Fruit fly (Drosophila melanogaster) whole organism, embryonic: Measurements from ENCODE around the gene NitFhit.

Experiments used
- BEAF-32 ChIP-seq: fragments of 200-800 bp; sonication (Bioruptor generic); optimal IDR thresholded peaks from 3 replicates; lab custom pipeline; 2017; ENCODE audit warnings: missing biosample characterization, missing genetic modification characterization, mild to moderate bottlenecking, moderate library complexity, missing genetic modification reagents
- Blimp-1 ChIP-seq: fragments of 200-800 bp; sonication (Bioruptor generic); optimal IDR thresholded peaks from 3 replicates; lab custom pipeline; 2018; ENCODE audit warnings: missing biosample characterization, missing genetic modification characterization, mild to moderate bottlenecking, moderate library complexity, missing genetic modification reagents
- CG10267 ChIP-seq: fragments of 200-800 bp; sonication (Bioruptor generic); optimal IDR thresholded peaks from 2 replicates; lab custom pipeline; 2018; ENCODE audit warnings: missing biosample characterization, mild to moderate bottlenecking, missing genetic modification characterization, moderate library complexity
- CG10462 ChIP-seq: fragments of 200-800 bp; sonication (Bioruptor generic); optimal IDR thresholded peaks from 2 replicates; lab custom pipeline; 2016; ENCODE audit warnings: missing biosample characterization, missing genetic modification characterization
- CG10979 ChIP-seq: fragments of 200-800 bp; sonication (Bioruptor generic); optimal IDR thresholded peaks from 2 replicates; lab custom pipeline; 2018; ENCODE audit warnings: missing biosample characterization, mild to moderate bottlenecking, missing genetic modification characterization, moderate library complexity
- CG12071 ChIP-seq: fragments of 200-800 bp; sonication (Bioruptor generic); optimal IDR thresholded peaks from 3 replicates; lab custom pipeline; 2018; ENCODE audit warnings: missing biosample characterization, mild to moderate bottlenecking, missing genetic modification characterization
- CG12104 ChIP-seq: fragments of 200-800 bp; sonication (Bioruptor generic); optimal IDR thresholded peaks from 3 replicates; lab custom pipeline; 2016; ENCODE audit warnings: missing biosample characterization, missing genetic modification characterization
- CG12744 ChIP-seq: fragments of 200-800 bp; sonication (Bioruptor generic); optimal IDR thresholded peaks from 2 replicates; lab custom pipeline; 2016; ENCODE audit warnings: missing biosample characterization, missing genetic modification characterization
- CG12942 ChIP-seq: fragments of 200-800 bp; sonication (Bioruptor generic); optimal IDR thresholded peaks from 3 replicates; lab custom pipeline; 2016; ENCODE audit warnings: missing biosample characterization, missing genetic modification characterization
- CG13123 ChIP-seq: fragments of 200-800 bp; sonication (Bioruptor generic); optimal IDR thresholded peaks from 2 replicates; lab custom pipeline; 2016; ENCODE audit warnings: missing biosample characterization, missing genetic modification characterization
- CG13296 ChIP-seq: fragments of 200-800 bp; sonication (Bioruptor generic); optimal IDR thresholded peaks from 3 replicates; lab custom pipeline; 2018; ENCODE audit warnings: missing biosample characterization, mild to moderate bottlenecking, missing genetic modification characterization
- CG17186 ChIP-seq: fragments of 200-800 bp; sonication (Bioruptor generic); optimal IDR thresholded peaks from 3 replicates; lab custom pipeline; 2017; ENCODE audit warnings: missing biosample characterization, missing genetic modification reagents, missing genetic modification characterization
- CG6689 ChIP-seq: fragments of 200-800 bp; sonication (Bioruptor generic); IDR thresholded peaks from 2 replicates; pipeline ENCODE4 v1.3.6; 2022; ENCODE audit warnings: missing biosample characterization, missing genetic modification characterization
- CG7556 ChIP-seq: fragments of 200-800 bp; sonication (Bioruptor generic); optimal IDR thresholded peaks from 2 replicates; lab custom pipeline; 2017; ENCODE audit warnings: missing biosample characterization, mild to moderate bottlenecking, missing genetic modification characterization
- CG8290 ChIP-seq, 3 experiments: fragments of 200-800 bp; sonication (Bioruptor generic); optimal IDR thresholded peaks; 2 replicates each; lab custom pipeline; 2016 to 2019; ENCODE audit warnings: missing biosample characterization in 3 of 3, missing genetic modification characterization in 3 of 3, mild to moderate bottlenecking in 2 of 3, moderate library complexity in 1 of 3
- CG9727 ChIP-seq: fragments of 200-800 bp; sonication (Bioruptor generic); optimal IDR thresholded peaks from 3 replicates; lab custom pipeline; 2017; ENCODE audit warnings: missing biosample characterization, mild to moderate bottlenecking, missing genetic modification characterization
- Dbx ChIP-seq: fragments of 200-800 bp; sonication (Bioruptor generic); IDR thresholded peaks from 3 replicates; pipeline ENCODE4 v1.3.6; 2022; ENCODE audit warnings: missing biosample characterization, missing genetic modification characterization
- Dip3 ChIP-seq: fragments of 200-800 bp; sonication (Bioruptor generic); optimal IDR thresholded peaks from 3 replicates; lab custom pipeline; 2016; ENCODE audit warnings: missing biosample characterization, missing genetic modification characterization
- Doc3 ChIP-seq: fragments of 200-800 bp; sonication (Bioruptor generic); IDR thresholded peaks from 3 replicates; pipeline ENCODE4 v1.3.6; 2022; ENCODE audit warnings: missing biosample characterization, missing genetic modification characterization; ENCODE audit not compliant: partially characterized antibody
- Drgx ChIP-seq: fragments of 200-800 bp; sonication (Bioruptor generic); IDR thresholded peaks from 2 replicates; pipeline ENCODE4 v1.3.6; 2022; ENCODE audit warnings: missing biosample characterization, missing genetic modification characterization
- Fer2 ChIP-seq: fragments of 200-800 bp; sonication (Bioruptor generic); optimal IDR thresholded peaks from 2 replicates; lab custom pipeline; 2018; ENCODE audit warnings: missing biosample characterization, mild to moderate bottlenecking, missing genetic modification characterization, moderate library complexity
- GATAe ChIP-seq: fragments of 200-800 bp; sonication (Bioruptor generic); conservative IDR thresholded peaks from 2 replicates; pipeline ENCODE4 v1.3.6; 2022; ENCODE audit warnings: missing biosample characterization, missing genetic modification characterization
- H2.0 ChIP-seq: fragments of 200-800 bp; sonication (Bioruptor generic); IDR thresholded peaks from 2 replicates; pipeline ENCODE4 v1.3.6; 2022; ENCODE audit warnings: missing biosample characterization, missing genetic modification characterization
- HLH54F ChIP-seq: fragments of 200-800 bp; sonication (Bioruptor generic); optimal IDR thresholded peaks from 3 replicates; lab custom pipeline; 2016; ENCODE audit warnings: missing biosample characterization, missing genetic modification characterization
- Hey ChIP-seq: fragments of 200-800 bp; sonication (Bioruptor generic); optimal IDR thresholded peaks from 3 replicates; lab custom pipeline; 2018; ENCODE audit warnings: missing biosample characterization, mild to moderate bottlenecking, missing genetic modification characterization
- Lhr ChIP-seq: fragments of 200-800 bp; sonication (Bioruptor generic); optimal IDR thresholded peaks from 3 replicates; lab custom pipeline; 2017; ENCODE audit warnings: mild to moderate bottlenecking, missing biosample characterization, missing genetic modification reagents, missing genetic modification characterization
- NFAT ChIP-seq: fragments of 200-800 bp; sonication (Bioruptor generic); IDR thresholded peaks from 2 replicates; pipeline ENCODE4 v1.3.6; 2022; ENCODE audit warnings: missing biosample characterization, missing genetic modification characterization
- Sry-δ ChIP-seq: fragments of 200-800 bp; sonication (Bioruptor generic); optimal IDR thresholded peaks from 2 replicates; lab custom pipeline; 2016; ENCODE audit warnings: missing biosample characterization, missing genetic modification characterization
- ash1 ChIP-seq: fragments of 200-800 bp; sonication (Bioruptor generic); optimal IDR thresholded peaks from 2 replicates; lab custom pipeline; 2018; ENCODE audit warnings: missing biosample characterization, mild to moderate bottlenecking, missing genetic modification characterization
- cg ChIP-seq: fragments of 200-800 bp; sonication (Bioruptor generic); optimal IDR thresholded peaks from 3 replicates; lab custom pipeline; 2019; ENCODE audit warnings: missing biosample characterization, mild to moderate bottlenecking, missing genetic modification characterization, moderate library complexity
- chm ChIP-seq: fragments of 200-800 bp; sonication (Bioruptor generic); IDR thresholded peaks from 2 replicates; pipeline ENCODE4 v1.3.6; 2022; ENCODE audit warnings: missing biosample characterization, missing genetic modification characterization
- ci ChIP-seq: fragments of 200-800 bp; sonication (Bioruptor generic); IDR thresholded peaks from 3 replicates; pipeline ENCODE4 v1.3.6; 2022; ENCODE audit warnings: missing biosample characterization, missing genetic modification characterization
- danr ChIP-seq: fragments of 200-800 bp; sonication (Bioruptor generic); IDR thresholded peaks from 2 replicates; pipeline ENCODE4 v1.3.6; 2022; ENCODE audit warnings: missing biosample characterization, missing genetic modification characterization
- eve ChIP-seq, 2 experiments: fragments of >200 bp; optimal IDR thresholded peaks; 2 replicates each; lab custom pipeline; 2017; ENCODE audit warnings: missing biosample characterization in 2 of 2, missing genetic modification characterization in 2 of 2
- fd64A ChIP-seq: fragments of 200-800 bp; sonication (Bioruptor generic); optimal IDR thresholded peaks from 3 replicates; lab custom pipeline; 2018; ENCODE audit warnings: missing biosample characterization, mild to moderate bottlenecking, missing genetic modification characterization
- gce ChIP-seq: fragments of 200-800 bp; sonication (Bioruptor generic); IDR thresholded peaks from 3 replicates; pipeline ENCODE4 v1.3.6; 2022; ENCODE audit warnings: missing biosample characterization, missing genetic modification characterization
- hkb ChIP-seq, 2 experiments: fragments of 200-800 bp in 1 of 2; fragments of >200 bp in 1 of 2; sonication (Bioruptor generic) in 1 of 2; IDR thresholded peaks in 1 of 2; optimal IDR thresholded peaks in 1 of 2; 2 replicates each; pipeline versions ENCODE4 v1.3.6 to Lab custom; 2017 to 2022; ENCODE audit warnings: missing biosample characterization in 1 of 2, missing genetic modification characterization in 1 of 2
- ind ChIP-seq: fragments of 200-800 bp; sonication (Bioruptor generic); optimal IDR thresholded peaks from 3 replicates; lab custom pipeline; 2016; ENCODE audit warnings: missing biosample characterization, missing genetic modification characterization
- lov ChIP-seq, 2 experiments: fragments of 200-800 bp in 1 of 2; fragments of >200 bp in 1 of 2; sonication (Bioruptor generic) in 1 of 2; IDR thresholded peaks in 1 of 2; optimal IDR thresholded peaks in 1 of 2; 2 replicates in 1 of 2; 3 replicates in 1 of 2; pipeline versions ENCODE4 v1.3.6 to Lab custom; 2017 to 2022; ENCODE audit warnings: missing biosample characterization in 1 of 2, missing genetic modification characterization in 1 of 2
- sens ChIP-seq: fragments of 200-800 bp; sonication (Bioruptor generic); peaks from one replicate; lab custom pipeline; 2016; ENCODE audit warnings: missing biosample characterization, missing genetic modification characterization
- slbo ChIP-seq: fragments of 200-800 bp; sonication (Bioruptor generic); IDR thresholded peaks from 2 replicates; pipeline ENCODE4 v1.3.6; 2022; ENCODE audit warnings: missing biosample characterization, missing genetic modification characterization
- sna ChIP-seq: fragments of 200-800 bp; sonication (Bioruptor generic); IDR thresholded peaks from 2 replicates; pipeline ENCODE4 v1.3.6; 2022; ENCODE audit warnings: missing biosample characterization, missing genetic modification characterization; ENCODE audit not compliant: partially characterized antibody
- stwl ChIP-seq: fragments of 200-800 bp; sonication (Bioruptor generic); optimal IDR thresholded peaks from 3 replicates; lab custom pipeline; 2018; ENCODE audit warnings: missing biosample characterization, mild to moderate bottlenecking, missing genetic modification characterization, moderate library complexity
- sug ChIP-seq: fragments of 200-800 bp; optimal IDR thresholded peaks from 2 replicates; lab custom pipeline; 2019; ENCODE audit warnings: missing biosample characterization, mild to moderate bottlenecking, missing genetic modification characterization, moderate library complexity
- tup ChIP-seq: fragments of 200-800 bp; sonication (Bioruptor generic); optimal IDR thresholded peaks from 2 replicates; lab custom pipeline; 2016; ENCODE audit warnings: missing biosample characterization, mild to moderate bottlenecking, missing genetic modification characterization, moderate library complexity
- twi ChIP-seq: fragments of 200-800 bp; optimal IDR thresholded peaks from 2 replicates; lab custom pipeline; 2019; ENCODE audit warnings: missing biosample characterization, mild to moderate bottlenecking, missing genetic modification characterization, moderate library complexity
- unc-4 ChIP-seq: fragments of 200-800 bp; sonication (Bioruptor generic); IDR thresholded peaks from 2 replicates; pipeline ENCODE4 v1.3.6; 2022; ENCODE audit warnings: missing biosample characterization, missing genetic modification characterization; ENCODE audit not compliant: partially characterized antibody
- wek ChIP-seq: fragments of 200-800 bp; sonication (Bioruptor generic); optimal IDR thresholded peaks from 3 replicates; lab custom pipeline; 2018; ENCODE audit warnings: missing biosample characterization, mild to moderate bottlenecking, missing genetic modification characterization, moderate library complexity
- zf30C ChIP-seq: fragments of 200-800 bp; sonication (Bioruptor generic); optimal IDR thresholded peaks from 3 replicates; lab custom pipeline; 2018; ENCODE audit warnings: missing biosample characterization, mild to moderate bottlenecking, missing genetic modification characterization

Gene NitFhit

DNA sequence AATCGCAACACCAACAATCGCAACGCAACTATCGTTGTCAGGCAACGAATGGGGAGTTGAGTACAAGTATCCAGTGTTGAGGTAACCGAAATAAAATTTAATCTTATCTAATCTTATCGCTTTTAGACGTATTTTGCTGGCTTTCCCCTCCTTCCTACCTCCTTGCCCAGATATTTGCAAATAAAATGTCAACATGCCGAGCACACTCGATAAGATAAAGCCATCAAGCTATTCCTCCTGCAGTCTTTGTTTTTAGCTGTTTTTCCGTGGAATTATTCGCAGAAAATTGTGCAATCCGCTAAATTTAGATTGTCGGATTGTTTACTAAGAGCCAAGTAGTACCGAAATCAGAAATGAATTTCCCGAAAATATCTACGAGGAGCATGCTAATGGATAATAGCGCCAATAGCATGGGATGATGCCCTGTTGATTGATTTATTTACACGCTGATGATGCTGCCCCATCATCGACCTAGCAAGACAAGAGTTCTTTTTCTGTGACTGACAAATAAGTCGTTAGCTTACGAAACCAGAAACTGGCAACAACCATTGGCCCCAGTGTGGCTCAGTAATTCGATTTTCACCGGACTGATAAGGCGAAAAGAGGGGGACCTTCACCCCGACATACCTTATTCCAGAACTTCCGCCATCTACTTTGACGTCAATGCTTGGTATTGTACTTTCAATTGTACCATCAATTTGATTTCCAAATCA, 46.8 kb upstream of the NitFhit start (continued):
- TF ChIP-seq Dip3 (GFP tag; lab: Kevin White, UChicago) (no peak), Dbx (GFP tag; lab: Robert Waterston, UW) (no peak), CG17186 (GFP tag; lab: Kevin White, UChicago) (no peak), CG6689 (GFP tag; lab: Robert Waterston, UW) (no peak), Blimp-1 (GFP tag; lab: Kevin White, UChicago) (no peak), danr (GFP tag; lab: Robert Waterston, UW) (no peak), tup (no peak), sens (GFP tag; lab: Kevin White, UChicago) (no peak), wek (GFP tag; lab: Kevin White, UChicago) (no peak), CG12104 (GFP tag; lab: Kevin White, UChicago) (no peak), CG13123 (no peak), ci (GFP tag; lab: Robert Waterston, UW) (no peak), CG10462 (GFP tag; lab: Kevin White, UChicago) (no peak), CG9727 (GFP tag; lab: Kevin White, UChicago) (no peak), H2.0 (no peak), hkb (optimal IDR thresholded peaks at IDR 0.05; lab: Kevin White, UChicago) (no peak), hkb (GFP tag; IDR thresholded peaks at IDR 0.05; lab: Robert Waterston, UW) (no peak), Drgx (GFP tag; lab: Robert Waterston, UW) (no peak), chm (GFP tag; lab: Robert Waterston, UW) (no peak), Hey (tag; lab: Kevin White, UChicago) (no peak), Sry-δ (no peak), unc-4 (GFP tag; lab: Robert Waterston, UW) (no peak), Lhr (GFP tag; lab: Kevin White, UChicago) (no peak), cg (GFP tag; lab: Kevin White, UChicago) (no peak), slbo (no peak), stwl (tag; lab: Kevin White, UChicago) (no peak), sna (no peak), Doc3 (GFP tag; lab: Robert Waterston, UW) (no peak), ash1 (no peak), CG12942 (GFP tag; lab: Kevin White, UChicago) (no peak), BEAF-32 (GFP tag; lab: Kevin White, UChicago) (no peak), GATAe (GFP tag; lab: Robert Waterston, UW) (peak; percentile 100), lov (optimal IDR thresholded peaks at IDR 0.05; lab: Kevin White, UChicago) (no peak), lov (GFP tag; IDR thresholded peaks at IDR 0.05; lab: Robert Waterston, UW) (no peak), sug (tag; lab: Kevin White, UChicago) (peak; percentile 49), NFAT (GFP tag; lab: Robert Waterston, UW) (no peak), CG12071 (GFP tag; lab: Kevin White, UChicago) (peak; percentile 5), HLH54F (GFP tag; lab: Kevin White, UChicago) (no peak), CG8290 (GFP tag; optimal IDR thresholded peaks at IDR 0.05; lab: Kevin White, UChicago) (no peak), CG8290 (tag; optimal IDR thresholded peaks at IDR 0.05; lab: Kevin White, UChicago) (peak in 1 of 2 experiments; percentile 47), twi (no peak), CG12744 (GFP tag; lab: Kevin White, UChicago) (no peak), CG13296 (no peak), CG10267 (tag; lab: Kevin White, UChicago) (no peak), gce (GFP tag; lab: Robert Waterston, UW) (no peak), Fer2 (tag; lab: Kevin White, UChicago) (no peak), eve (GFP tag; optimal IDR thresholded peaks at IDR 0.05; lab: Kevin White, UChicago) (no peak), ind (GFP tag; lab: Kevin White, UChicago) (no peak), fd64A (GFP tag; lab: Kevin White, UChicago) (no peak), CG10979 (tag; lab: Kevin White, UChicago) (no peak), zf30C (no peak), CG7556 (GFP tag; lab: Kevin White, UChicago) (no peak)
